Worm (Caenorhabditis elegans): ENCODE results near the gene F41B5.1.

Gene F41B5.1

ce11 chrV:2255191-2255590 lies at the start of gene F41B5.1:
TSS of gene F41B5.1 (plus strand) at chrV:2255533.
- TF ChIP-seq isw-1 (GFP tag; IDR thresholded peaks at IDR 0.05) (peak; percentile 9; the same call in 1 of the 2 replicates), lsy-2 (tag; optimal IDR thresholded peaks at IDR 0.05) (peak in 1 of 2 experiments; percentile 3)

ce11 chrV:2206181-2206580 lies 49.2 kb upstream of the F41B5.1 start, which contains the start of gene srt-40:
TSS of gene srt-40 (minus strand) at chrV:2206281.
- TF ChIP-seq blmp-1 (tag; optimal IDR thresholded peaks at IDR 0.05) (no peak), C34B4.2 (tag; optimal IDR thresholded peaks at IDR 0.05) (no peak)

ce11 chrV:2206801-2207200 lies 48.5 kb upstream of the F41B5.1 start, which contains the start of gene svh-11:
TSS of gene svh-11 (plus strand) at chrV:2207101.
- TF ChIP-seq blmp-1 (tag; optimal IDR thresholded peaks at IDR 0.05) (no peak), skn-1 (tag; optimal IDR thresholded peaks at IDR 0.05) (no peak), tbx-2 (tag; optimal IDR thresholded peaks at IDR 0.05) (no peak), swsn-7 (tag; optimal IDR thresholded peaks at IDR 0.05) (no peak), fos-1 (tag; optimal IDR thresholded peaks at IDR 0.05) (no peak)

ce11 chrV:2207527-2207926 lies 47.8 kb upstream of the F41B5.1 start:
- no peak for TF ChIP-seq ceh-90 (tag; optimal IDR thresholded peaks at IDR 0.05)
- TF ChIP-seq zip-4 (GFP tag; optimal IDR thresholded peaks at IDR 0.05), result no peak
- TF ChIP-seq ztf-4 (tag; optimal IDR thresholded peaks at IDR 0.05), result no peak
- no peak for TF ChIP-seq mep-1 (tag; optimal IDR thresholded peaks at IDR 0.05)
- no peak for TF ChIP-seq xbp-1 (tag; optimal IDR thresholded peaks at IDR 0.05)
- TF ChIP-seq hlh-4 (tag; optimal IDR thresholded peaks at IDR 0.05), result no peak
- no peak for TF ChIP-seq blmp-1 (tag; optimal IDR thresholded peaks at IDR 0.05)
- no peak for TF ChIP-seq irx-1 (tag; optimal IDR thresholded peaks at IDR 0.05)
- TF ChIP-seq jun-1 (tag; optimal IDR thresholded peaks at IDR 0.05), result no peak
- TF ChIP-seq pqm-1 (tag; optimal IDR thresholded peaks at IDR 0.05), result no peak
- TF ChIP-seq efl-1 (optimal IDR thresholded peaks at IDR 0.05), result no peak
- no peak for TF ChIP-seq efl-1 (GFP tag; optimal IDR thresholded peaks at IDR 0.05 in 1 of 2)
- no peak for TF ChIP-seq lin-15B (tag; optimal IDR thresholded peaks at IDR 0.05)
- no peak for TF ChIP-seq nhr-28 (tag; optimal IDR thresholded peaks at IDR 0.05)
- TF ChIP-seq sup-37 (GFP tag; optimal IDR thresholded peaks at IDR 0.05), result no peak
- TF ChIP-seq fkh-8 (tag; optimal IDR thresholded peaks at IDR 0.05), result no peak
- TF ChIP-seq snpc-4 (tag; optimal IDR thresholded peaks at IDR 0.05), result no peak
- no peak for TF ChIP-seq unc-98 (GFP tag; IDR thresholded peaks at IDR 0.05)
- no peak for TF ChIP-seq ceh-82 (tag; optimal IDR thresholded peaks at IDR 0.05)
- no peak for TF ChIP-seq efl-3 (GFP tag; optimal IDR thresholded peaks at IDR 0.05)
- TF ChIP-seq unc-30 (tag; optimal IDR thresholded peaks at IDR 0.05), result no peak

ce11 chrV:2211936-2212335 lies 43.4 kb upstream of the F41B5.1 start, which contains the start of gene nhr-133:
TSS of gene nhr-133 (minus strand) at chrV:2212118.
- TF ChIP-seq fkh-10 (GFP tag; optimal IDR thresholded peaks at IDR 0.05), result no peak
- no peak for TF ChIP-seq sox-4 (tag; optimal IDR thresholded peaks at IDR 0.05)
- no peak for TF ChIP-seq swsn-7 (tag; optimal IDR thresholded peaks at IDR 0.05)
- no peak for TF ChIP-seq egl-27 (tag; optimal IDR thresholded peaks at IDR 0.05)
- TF ChIP-seq unc-86 (tag; optimal IDR thresholded peaks at IDR 0.05), result no peak
- no peak for TF ChIP-seq nhr-76 (tag; optimal IDR thresholded peaks at IDR 0.05)
- no peak for TF ChIP-seq aha-1 (tag; optimal IDR thresholded peaks at IDR 0.05)
- no peak for TF ChIP-seq C04F5.9 (tag; optimal IDR thresholded peaks at IDR 0.05)
- no peak for TF ChIP-seq xbp-1 (tag; optimal IDR thresholded peaks at IDR 0.05)
- no peak for TF ChIP-seq pqm-1 (tag; optimal IDR thresholded peaks at IDR 0.05)
- no peak for TF ChIP-seq unc-30 (tag; optimal IDR thresholded peaks at IDR 0.05)
- no peak for TF ChIP-seq irx-1 (tag; optimal IDR thresholded peaks at IDR 0.05)
- TF ChIP-seq dpl-1 (GFP tag; optimal IDR thresholded peaks at IDR 0.05), result peak in 2 of 3 experiments; percentile 2 to 8
- no peak for TF ChIP-seq fkh-8 (tag; optimal IDR thresholded peaks at IDR 0.05)
- no peak for TF ChIP-seq rnt-1 (tag; optimal IDR thresholded peaks at IDR 0.05)
- no peak for TF ChIP-seq ama-1 (optimal IDR thresholded peaks at IDR 0.05)
- peak in 1 of 2 experiments; percentile 62 for TF ChIP-seq mdl-1 (tag; optimal IDR thresholded peaks at IDR 0.05)
- peak; percentile 9 for TF ChIP-seq elt-2 (tag; optimal IDR thresholded peaks at IDR 0.05)
- TF ChIP-seq vab-15 (tag; optimal IDR thresholded peaks at IDR 0.05), result no peak
- TF ChIP-seq skn-1 (tag; optimal IDR thresholded peaks at IDR 0.05), result no peak
- TF ChIP-seq C34B4.2 (tag; optimal IDR thresholded peaks at IDR 0.05), result no peak
- TF ChIP-seq pag-3 (tag; optimal IDR thresholded peaks at IDR 0.05; ENCODE audit: borderline replicate concordance, insufficient read depth), result no peak
- no peak for TF ChIP-seq nhr-11 (tag; optimal IDR thresholded peaks at IDR 0.05)
- TF ChIP-seq grh-1 (GFP tag; IDR thresholded peaks at IDR 0.05), result no peak
- TF ChIP-seq nhr-84 (tag; optimal IDR thresholded peaks at IDR 0.05), result no peak
- TF ChIP-seq ceh-90 (tag; optimal IDR thresholded peaks at IDR 0.05), result no peak
- no peak for TF ChIP-seq ceh-82 (tag; optimal IDR thresholded peaks at IDR 0.05)
- no peak for TF ChIP-seq tlp-1 (tag; optimal IDR thresholded peaks at IDR 0.05)
- TF ChIP-seq unc-130 (tag; optimal IDR thresholded peaks at IDR 0.05), result no peak
